Worm (Caenorhabditis elegans) whole organism, L3 larva: ENCODE results near the gene C08B6.18.

Experiments used
- daf-12 ChIP-seq: fragments of 150-350 bp; optimal IDR thresholded peaks from 2 replicates; lab custom pipeline; 2014; ENCODE audit warnings: missing biosample characterization, missing genetic modification reagents, missing genetic modification characterization
- lsy-12 ChIP-seq: sonication (generic microtip); optimal IDR thresholded peaks from 2 replicates; lab custom pipeline; 2016; ENCODE audit warnings: mild to moderate bottlenecking, missing genetic modification characterization, missing compliant biosample characterization
- nhr-76 ChIP-seq: fragments of 150-350 bp; sonication (generic microtip); optimal IDR thresholded peaks from 5 replicates; lab custom pipeline; 2014; ENCODE audit warnings: missing biosample characterization, missing genetic modification characterization

- TF ChIP-seq lsy-12 (tag; lab: Kevin White, UChicago) (no peak), daf-12 (tag; lab: Kevin White, UChicago) (no peak), nhr-76 (tag; lab: Kevin White, UChicago) (no peak)
These were observed 3.7 kb downstream of the C08B6.18 start, which contains the start of gene aos-1 for ce11 chrV:10130195-10130594.
